Worm (Caenorhabditis elegans) whole organism, midembryonic: Measurements from ENCODE around the gene ZK892.4.
"Not testable (repeated sequence)": the region's sequence is repeated elsewhere in the genome, so short reads cannot be mapped to it uniquely, and the experiment has no call there.

ENCODE experiments used
- T22C8.4 ChIP-seq: fragments of 200-800 bp; sonication (Bioruptor generic); IDR thresholded peaks from 2 replicates; pipeline ENCODE4 v1.3.6; 2022; ENCODE audit warnings: missing genetic modification characterization, missing compliant biosample characterization
- med-1 ChIP-seq: sonication (generic microtip); optimal IDR thresholded peaks from 2 replicates; lab custom pipeline; 2017; ENCODE audit warnings: missing genetic modification characterization, mild to moderate bottlenecking, missing compliant biosample characterization, antibody characterized with exemption, missing genetic modification reagents; ENCODE audit not compliant: insufficient read depth
- ztf-23 ChIP-seq: fragments of 200-800 bp; sonication (Bioruptor generic); IDR thresholded peaks from 2 replicates; pipeline ENCODE4 v1.3.6; 2022; ENCODE audit warnings: missing genetic modification reagents, missing genetic modification characterization, missing compliant biosample characterization

- peak; percentile 73 for TF ChIP-seq ztf-23 (GFP tag; lab: Robert Waterston, UW)
- not testable (repeated sequence) for TF ChIP-seq T22C8.4 (GFP tag; lab: Robert Waterston, UW); med-1 (GFP tag; lab: Kevin White, UChicago)
Measured at ce11 chrII:10034769-10035168, 28.4 kb downstream of the ZK892.4 start.
